Fruit fly (Drosophila melanogaster): ENCODE measurements around the gene CG14313.

The CG14313 gene

DNA sequence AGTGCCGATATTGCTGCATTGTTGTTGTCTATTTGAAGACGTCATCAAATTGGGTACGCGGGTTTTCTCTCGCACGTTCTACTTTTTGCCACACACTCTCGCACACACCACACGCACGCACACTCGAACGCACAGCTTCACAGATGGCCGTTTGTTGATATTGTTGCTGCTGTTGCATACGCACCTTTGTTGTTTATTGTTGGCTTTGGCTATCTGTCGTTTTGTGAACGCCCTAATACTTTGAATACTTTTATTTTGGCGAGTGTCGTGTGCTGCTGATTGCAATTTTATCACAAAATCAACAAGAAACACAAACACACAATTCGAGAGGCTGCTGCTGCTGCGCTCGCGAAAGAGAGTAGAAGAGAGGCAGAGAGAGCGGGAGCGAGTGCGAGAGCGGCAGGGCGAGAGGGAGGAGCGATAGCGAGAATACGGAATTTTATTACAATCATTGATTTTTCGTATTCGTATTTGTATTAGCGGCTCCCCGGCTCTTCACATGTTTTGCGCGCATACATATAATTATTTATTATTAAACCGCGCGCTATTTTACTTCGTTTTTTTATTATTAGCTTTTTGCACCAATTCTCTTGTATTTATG lies 6.9 kb upstream of the CG14313 start (continued):
- TF ChIP-seq GATAe (GFP tag; conservative IDR thresholded peaks at IDR 0.05) (no peak), PHDP (tag; optimal IDR thresholded peaks at IDR 0.05) (peak; percentile 30), CG14965 (GFP tag; optimal IDR thresholded peaks at IDR 0.05; ENCODE audit: borderline replicate concordance) (no peak), fd96Cb (tag; optimal IDR thresholded peaks at IDR 0.05) (no peak), CG7372 (GFP tag; IDR thresholded peaks at IDR 0.05) (no peak), CG6175 (GFP tag; IDR thresholded peaks at IDR 0.05) (no peak), CG10274 (GFP tag; optimal IDR thresholded peaks at IDR 0.05) (no peak), stc (GFP tag; IDR thresholded peaks at IDR 0.05) (no peak), lola (GFP tag; optimal IDR thresholded peaks at IDR 0.05) (peak in 1 of 3 experiments; percentile 19), CG8944 (GFP tag; optimal IDR thresholded peaks at IDR 0.05) (no peak), CG16815 (GFP tag; optimal IDR thresholded peaks at IDR 0.05) (no peak), ERR (GFP tag; optimal IDR thresholded peaks at IDR 0.05) (peak; percentile 41)

DNA sequence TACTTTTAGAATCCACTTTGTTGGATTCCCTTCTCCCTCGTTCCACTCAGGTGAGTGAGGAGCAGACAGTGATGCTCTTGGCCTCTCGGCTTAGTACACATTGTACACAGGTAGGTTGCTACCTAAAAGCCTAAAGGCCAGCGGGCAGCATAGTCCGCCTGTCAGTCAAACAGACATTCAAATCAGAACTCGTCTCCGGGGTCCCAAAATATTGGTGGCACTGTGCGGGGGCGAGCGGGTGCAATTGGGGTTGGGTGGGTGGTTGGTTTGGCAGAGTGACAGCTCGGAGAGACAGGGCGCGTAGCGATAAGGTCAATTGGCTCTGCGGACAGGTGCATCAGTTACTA lies 6.0 kb upstream of the CG14313 start:
- TF ChIP-seq CG8290 (GFP tag; optimal IDR thresholded peaks at IDR 0.05), result no peak
- TF ChIP-seq CG8290 (tag; optimal IDR thresholded peaks at IDR 0.05), result peak in 1 of 2 experiments; percentile 44
- no peak for TF ChIP-seq CG15269 (tag; optimal IDR thresholded peaks at IDR 0.05)
- no peak for TF ChIP-seq sisA (GFP tag; IDR thresholded peaks at IDR 0.05)
- TF ChIP-seq z (GFP tag; IDR thresholded peaks at IDR 0.05), result no peak
- TF ChIP-seq chinmo (GFP tag; IDR thresholded peaks at IDR 0.05; ENCODE audit: partially characterized antibody), result no peak
- TF ChIP-seq CG12769 (tag; optimal IDR thresholded peaks at IDR 0.05), result peak; percentile 65
- no peak for TF ChIP-seq CG8765 (GFP tag; IDR thresholded peaks at IDR 0.05)
- no peak for TF ChIP-seq C15 (GFP tag; IDR thresholded peaks at IDR 0.05)
- no peak for TF ChIP-seq Hmx (GFP tag; optimal IDR thresholded peaks at IDR 0.05)
- peak; percentile 48 for TF ChIP-seq Med (GFP tag)
- TF ChIP-seq CkIIα-i1 (GFP tag; IDR thresholded peaks at IDR 0.05), result no peak
- TF ChIP-seq CG9437 (GFP tag; optimal IDR thresholded peaks at IDR 0.05), result peak; percentile 64
- TF ChIP-seq Gug (GFP tag; IDR thresholded peaks at IDR 0.05), result peak; percentile 44; the same call in 3 of the 4 replicates
- no peak for TF ChIP-seq CG14710 (tag; optimal IDR thresholded peaks at IDR 0.05)
- TF ChIP-seq CG13123 (GFP tag; optimal IDR thresholded peaks at IDR 0.05), result no peak
- peak; percentile 55 for TF ChIP-seq Sry-β (GFP tag; optimal IDR thresholded peaks at IDR 0.05)
- peak; percentile 19 for TF ChIP-seq Ets65A (GFP tag)
- peak in 1 of 2 experiments; percentile 18 for TF ChIP-seq Trl (optimal IDR thresholded peaks at IDR 0.05)
- TF ChIP-seq Trl (GFP tag; optimal IDR thresholded peaks at IDR 0.05), result no peak
- TF ChIP-seq ken (GFP tag; IDR thresholded peaks at IDR 0.05), result no peak
- peak; percentile 4 for TF ChIP-seq HmgZ (tag; optimal IDR thresholded peaks at IDR 0.05)

DNA sequence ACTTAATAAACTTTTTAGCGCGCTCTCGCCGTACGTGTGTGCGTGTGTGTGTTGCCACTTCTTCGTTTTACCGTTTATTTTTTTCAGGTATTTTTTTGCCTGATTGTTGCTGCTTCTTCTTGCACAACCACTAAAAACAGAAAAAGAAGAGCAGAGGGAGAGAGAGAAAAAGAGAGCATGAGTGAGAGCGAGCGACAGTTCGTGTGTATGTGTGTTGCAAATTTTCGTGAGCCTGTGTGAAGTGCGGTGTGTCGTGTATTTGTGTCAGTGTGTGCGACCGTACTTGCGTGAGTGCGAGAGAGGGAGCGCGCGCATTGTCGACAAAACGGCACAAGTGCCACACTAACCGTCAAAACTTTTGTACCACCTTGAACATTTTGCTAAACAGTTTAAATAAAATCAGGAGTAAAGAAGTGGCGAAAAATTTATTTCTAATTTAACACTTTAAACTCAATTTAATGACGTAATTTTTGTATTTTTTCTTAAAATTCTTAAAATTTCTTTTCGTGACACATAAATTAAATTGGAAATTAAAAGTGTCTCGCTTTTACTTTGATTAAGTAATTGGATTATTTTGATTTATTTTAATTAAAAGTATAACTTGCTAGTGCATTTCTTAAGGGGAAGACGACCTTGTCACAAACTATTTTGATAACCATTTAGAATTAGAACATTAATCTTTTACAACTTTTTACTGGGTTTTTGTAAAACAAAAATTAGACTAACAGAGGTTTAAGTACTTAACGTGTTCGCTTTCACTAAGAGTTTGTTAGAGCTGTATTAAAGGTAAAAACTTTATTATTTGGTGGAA lies 5.4 kb upstream of the CG14313 start:
- TF ChIP-seq CG12769 (tag; optimal IDR thresholded peaks at IDR 0.05) (peak; percentile 62), CG4854 (GFP tag; optimal IDR thresholded peaks at IDR 0.05) (no peak), CG8478 (optimal IDR thresholded peaks at IDR 0.05) (peak; percentile 29), CG2712 (tag; optimal IDR thresholded peaks at IDR 0.05) (peak; percentile 57), CG6175 (GFP tag; IDR thresholded peaks at IDR 0.05) (no peak), CG32772 (GFP tag; IDR thresholded peaks at IDR 0.05) (no peak), CG30403 (GFP tag; optimal IDR thresholded peaks at IDR 0.05) (peak; percentile 77), ewg (GFP tag; optimal IDR thresholded peaks at IDR 0.05) (peak; percentile 65), CG10654 (GFP tag; optimal IDR thresholded peaks at IDR 0.05) (no peak), ken (GFP tag; IDR thresholded peaks at IDR 0.05) (no peak), Hr3 (GFP tag; optimal IDR thresholded peaks at IDR 0.05) (peak; percentile 77), jing (GFP tag; optimal IDR thresholded peaks at IDR 0.05) (no peak), CG2202 (tag; optimal IDR thresholded peaks at IDR 0.05) (no peak), sens (GFP tag) (peak; percentile 93), gcm (GFP tag; optimal IDR thresholded peaks at IDR 0.05) (no peak), CG3847 (GFP tag; IDR thresholded peaks at IDR 0.05) (no peak), mld (GFP tag; IDR thresholded peaks at IDR 0.05; ENCODE audit: partially characterized antibody) (no peak), gce (GFP tag; IDR thresholded peaks at IDR 0.05) (no peak), vnd (GFP tag; IDR thresholded peaks at IDR 0.05; ENCODE audit: partially characterized antibody) (no peak)
